Worm (Caenorhabditis elegans) whole organism, L4/young adult: ENCODE measurements around the gene F17E9.15.

Experiments
- W03F9.2 ChIP-seq: fragments of 150-350 bp; optimal IDR thresholded peaks from 2 replicates; lab custom pipeline; 2014; ENCODE audit warnings: missing biosample characterization, missing genetic modification characterization
- dao-5 ChIP-seq: sonication (generic microtip); optimal IDR thresholded peaks from 2 replicates; lab custom pipeline; 2016; ENCODE audit warnings: missing genotype, missing genetic modification characterization, moderate library complexity, missing compliant biosample characterization
- him-1 ChIP-seq: sonication (generic microtip); optimal IDR thresholded peaks from 2 replicates; lab custom pipeline; 2016; ENCODE audit warnings: missing genotype, missing genetic modification reagents, missing genetic modification characterization, missing compliant biosample characterization

DNA sequence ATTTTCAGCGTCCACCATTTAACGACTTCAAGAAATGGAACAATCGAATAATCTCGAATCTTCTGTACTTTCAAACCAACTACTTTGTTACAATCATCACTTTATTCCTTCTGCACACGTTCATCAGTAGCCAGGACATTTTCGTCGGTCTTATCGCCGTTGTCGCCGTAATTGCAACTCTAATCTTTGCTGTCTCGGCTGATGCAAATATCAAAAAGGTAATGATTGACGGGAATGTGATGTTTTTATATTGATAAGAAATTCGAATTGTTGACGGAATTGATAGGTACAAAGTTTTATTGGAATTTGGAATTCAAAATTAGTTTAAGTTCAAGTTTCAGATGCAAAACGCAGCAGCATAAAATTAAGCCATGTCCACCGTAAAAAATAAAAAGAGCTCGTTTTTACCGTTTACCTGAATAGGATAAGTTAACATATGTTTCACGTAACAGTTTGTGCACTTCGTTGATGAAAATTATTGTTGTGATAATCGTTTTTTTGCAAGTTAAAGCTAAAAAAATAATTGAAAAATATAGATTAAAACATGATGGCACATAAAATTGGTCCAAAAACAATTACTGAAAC is 33.1 kb downstream of the F17E9.15 start:
- no peak for TF ChIP-seq him-1 (tag; lab: Kevin White, UChicago)
- no peak for TF ChIP-seq W03F9.2
- no peak for TF ChIP-seq dao-5 (tag; lab: Kevin White, UChicago)
